Fruit fly (Drosophila melanogaster) whole organism, embryonic: Measurements from ENCODE around the gene CG8292.

ENCODE experiments used
- Awh ChIP-seq: fragments of 200-800 bp; sonication (Bioruptor generic); IDR thresholded peaks from 2 replicates; pipeline ENCODE4, ENCODE4 v1.3.6; 2022; ENCODE audit warnings: missing biosample characterization, missing genetic modification characterization
- CG10543 ChIP-seq: fragments of 200-800 bp; sonication (Bioruptor generic); optimal IDR thresholded peaks from 3 replicates; lab custom pipeline; 2017; ENCODE audit warnings: missing biosample characterization, mild to moderate bottlenecking, missing genetic modification characterization, moderate library complexity
- CG11085 ChIP-seq: fragments of 200-800 bp; sonication (Bioruptor generic); IDR thresholded peaks from 2 replicates; pipeline ENCODE4 v1.3.6; 2022; ENCODE audit warnings: missing biosample characterization, missing genetic modification characterization
- CG13287 ChIP-seq: fragments of 200-800 bp; sonication (Bioruptor generic); IDR thresholded peaks from 2 replicates; pipeline ENCODE4 v1.3.6; 2022; ENCODE audit warnings: missing biosample characterization, missing genetic modification characterization; ENCODE audit not compliant: partially characterized antibody
- CG15011 ChIP-seq: fragments of 200-800 bp; sonication (Bioruptor generic); optimal IDR thresholded peaks from 3 replicates; lab custom pipeline; 2018; ENCODE audit warnings: missing biosample characterization, mild to moderate bottlenecking, missing genetic modification characterization
- CG18262 ChIP-seq: fragments of 200-800 bp; optimal IDR thresholded peaks from 3 replicates; lab custom pipeline; 2019; ENCODE audit warnings: missing biosample characterization, mild to moderate bottlenecking, missing genetic modification characterization, moderate library complexity
- CG2120 ChIP-seq: fragments of 200-800 bp; sonication (Bioruptor generic); optimal IDR thresholded peaks from 3 replicates; lab custom pipeline; 2016; ENCODE audit warnings: missing biosample characterization, missing genetic modification characterization
- CG2199 ChIP-seq: fragments of 200-800 bp; sonication (Bioruptor generic); IDR thresholded peaks from 3 replicates; pipeline ENCODE4 v1.3.6; 2022; ENCODE audit warnings: missing biosample characterization, missing genetic modification characterization
- CG30431 ChIP-seq: fragments of 200-800 bp; sonication (Bioruptor generic); optimal IDR thresholded peaks from 2 replicates; lab custom pipeline; 2017; ENCODE audit warnings: missing biosample characterization, missing genetic modification characterization
- CG31388 ChIP-seq: fragments of 200-800 bp; sonication (Bioruptor generic); optimal IDR thresholded peaks from 2 replicates; lab custom pipeline; 2016; ENCODE audit warnings: missing biosample characterization, missing genetic modification characterization
- CG32532 ChIP-seq: fragments of 200-800 bp; sonication (Bioruptor generic); IDR thresholded peaks from 2 replicates; pipeline ENCODE4 v1.3.6; 2022; ENCODE audit warnings: missing biosample characterization, missing genetic modification characterization
- CG33213 ChIP-seq: fragments of 200-800 bp; sonication (Bioruptor generic); optimal IDR thresholded peaks from 3 replicates; lab custom pipeline; 2016; ENCODE audit warnings: missing biosample characterization, missing genetic modification characterization
- CG34224 ChIP-seq: fragments of 200-800 bp; sonication (Bioruptor generic); IDR thresholded peaks from 3 replicates; pipeline ENCODE4 v1.3.6; 2022; ENCODE audit warnings: missing biosample characterization, missing genetic modification characterization; ENCODE audit not compliant: partially characterized antibody
- CG4360 ChIP-seq: fragments of 200-800 bp; sonication (Bioruptor generic); IDR thresholded peaks from 2 replicates; pipeline ENCODE4 v1.3.6; 2022; ENCODE audit warnings: missing biosample characterization, missing genetic modification characterization
- CG4707 ChIP-seq: fragments of 200-800 bp; sonication (Bioruptor generic); optimal IDR thresholded peaks from 2 replicates; lab custom pipeline; 2018; ENCODE audit warnings: missing biosample characterization, mild to moderate bottlenecking, missing genetic modification characterization, moderate library complexity
- CG4820 ChIP-seq: fragments of 200-800 bp; sonication (Bioruptor generic); optimal IDR thresholded peaks from 3 replicates; lab custom pipeline; 2016; ENCODE audit warnings: missing biosample characterization, missing genetic modification characterization
- CG4854 ChIP-seq: fragments of 200-800 bp; sonication (Bioruptor generic); optimal IDR thresholded peaks from 2 replicates; lab custom pipeline; 2016; ENCODE audit warnings: missing biosample characterization, missing genetic modification characterization, inconsistent platforms
- CG6683 ChIP-seq: fragments of 200-800 bp; sonication (Bioruptor generic); optimal IDR thresholded peaks from 2 replicates; lab custom pipeline; 2017; ENCODE audit warnings: missing biosample characterization, mild to moderate bottlenecking, missing genetic modification characterization, missing genetic modification reagents
- CG8089 ChIP-seq: fragments of 200-800 bp; sonication (Bioruptor generic); optimal IDR thresholded peaks from 3 replicates; lab custom pipeline; 2016; ENCODE audit warnings: missing biosample characterization, missing genetic modification characterization
- HLH3B ChIP-seq: fragments of 200-800 bp; sonication (Bioruptor generic); IDR thresholded peaks from 2 replicates; pipeline ENCODE4 v1.3.6; 2022; ENCODE audit warnings: missing biosample characterization, missing genetic modification characterization
- HLH54F ChIP-seq: fragments of 200-800 bp; sonication (Bioruptor generic); optimal IDR thresholded peaks from 3 replicates; lab custom pipeline; 2016; ENCODE audit warnings: missing biosample characterization, missing genetic modification characterization
- NC2β ChIP-seq: fragments of 200-800 bp; sonication (Bioruptor generic); optimal IDR thresholded peaks from 2 replicates; lab custom pipeline; 2016; ENCODE audit warnings: missing biosample characterization, missing genetic modification characterization
- NK7.1 ChIP-seq: fragments of 200-800 bp; sonication (Bioruptor generic); optimal IDR thresholded peaks from 3 replicates; lab custom pipeline; 2016; ENCODE audit warnings: missing biosample characterization, missing genetic modification characterization
- Neu2 ChIP-seq: fragments of 200-800 bp; sonication (Bioruptor generic); optimal IDR thresholded peaks from 3 replicates; lab custom pipeline; 2016; ENCODE audit warnings: missing biosample characterization, missing genetic modification characterization, borderline replicate concordance
- Sry-δ ChIP-seq: fragments of 200-800 bp; sonication (Bioruptor generic); optimal IDR thresholded peaks from 2 replicates; lab custom pipeline; 2016; ENCODE audit warnings: missing biosample characterization, missing genetic modification characterization
- Taf1 ChIP-seq: fragments of 200-800 bp; sonication (Bioruptor generic); IDR thresholded peaks from 2 replicates; pipeline ENCODE4 v1.3.6; 2022; ENCODE audit warnings: missing biosample characterization, missing genetic modification characterization
- Xrp1 ChIP-seq: fragments of 200-800 bp; sonication (Bioruptor generic); IDR thresholded peaks from 2 replicates; pipeline ENCODE4 v1.3.6; 2022; ENCODE audit warnings: missing biosample characterization, missing genetic modification characterization
- amos ChIP-seq: fragments of 200-800 bp; sonication (Bioruptor generic); IDR thresholded peaks from 2 replicates; pipeline ENCODE4 v1.3.6; 2022; ENCODE audit warnings: missing biosample characterization, missing genetic modification characterization; ENCODE audit not compliant: partially characterized antibody
- cg ChIP-seq: fragments of 200-800 bp; sonication (Bioruptor generic); optimal IDR thresholded peaks from 3 replicates; lab custom pipeline; 2019; ENCODE audit warnings: missing biosample characterization, mild to moderate bottlenecking, missing genetic modification characterization, moderate library complexity
- chm ChIP-seq: fragments of 200-800 bp; sonication (Bioruptor generic); IDR thresholded peaks from 2 replicates; pipeline ENCODE4 v1.3.6; 2022; ENCODE audit warnings: missing biosample characterization, missing genetic modification characterization
- dm ChIP-seq: fragments of 200-800 bp; sonication (Bioruptor generic); optimal IDR thresholded peaks from 3 replicates; lab custom pipeline; 2016; ENCODE audit warnings: missing biosample characterization, missing genetic modification characterization
- dpn ChIP-seq, 2 experiments: fragments of 200-800 bp; sonication (Bioruptor generic); optimal IDR thresholded peaks; 3 replicates each; lab custom pipeline; 2016; ENCODE audit warnings: missing biosample characterization in 2 of 2, missing genetic modification characterization in 2 of 2
- esg ChIP-seq: fragments of 200-800 bp; sonication (Bioruptor generic); conservative IDR thresholded peaks from 2 replicates; pipeline ENCODE4 v1.3.6; 2022; ENCODE audit warnings: missing biosample characterization, missing genetic modification characterization
- ewg ChIP-seq: fragments of 200-800 bp; sonication (Bioruptor generic); optimal IDR thresholded peaks from 3 replicates; lab custom pipeline; 2017; ENCODE audit warnings: mild to moderate bottlenecking, missing biosample characterization, missing genetic modification reagents, missing genetic modification characterization
- exex ChIP-seq: fragments of 200-800 bp; sonication (Bioruptor generic); optimal IDR thresholded peaks from 4 replicates; lab custom pipeline; 2018; ENCODE audit warnings: missing biosample characterization, mild to moderate bottlenecking, missing genetic modification characterization, moderate library complexity
- fd3F ChIP-seq: fragments of 200-800 bp; sonication (Bioruptor generic); optimal IDR thresholded peaks from 2 replicates; lab custom pipeline; 2018; ENCODE audit warnings: missing biosample characterization, mild to moderate bottlenecking, missing genetic modification characterization, moderate library complexity
- fd96Cb ChIP-seq: fragments of 200-800 bp; sonication (Bioruptor generic); optimal IDR thresholded peaks from 2 replicates; lab custom pipeline; 2018; ENCODE audit warnings: missing biosample characterization, mild to moderate bottlenecking, missing genetic modification characterization, moderate library complexity
- grn ChIP-seq: fragments of 200-800 bp; sonication (Bioruptor generic); optimal IDR thresholded peaks from 3 replicates; lab custom pipeline; 2017; ENCODE audit warnings: missing biosample characterization, missing genetic modification characterization
- jigr1 ChIP-seq: fragments of 200-800 bp; sonication (Bioruptor generic); IDR thresholded peaks from 3 replicates; pipeline ENCODE4 v1.3.6; 2022; ENCODE audit warnings: missing biosample characterization, missing genetic modification characterization
- kah ChIP-seq: fragments of 200-800 bp; sonication (Bioruptor generic); optimal IDR thresholded peaks from 2 replicates; lab custom pipeline; 2018; ENCODE audit warnings: missing biosample characterization, mild to moderate bottlenecking, missing genetic modification characterization
- klu ChIP-seq: fragments of 200-800 bp; sonication (Bioruptor generic); IDR thresholded peaks from 2 replicates; pipeline ENCODE4 v1.3.6; 2022; ENCODE audit warnings: missing biosample characterization, missing genetic modification characterization
- nerfin-2 ChIP-seq: fragments of 200-800 bp; sonication (Bioruptor generic); IDR thresholded peaks from 2 replicates; pipeline ENCODE4 v1.3.6; 2022; ENCODE audit warnings: missing biosample characterization, missing genetic modification characterization; ENCODE audit not compliant: partially characterized antibody
- p53 ChIP-seq: fragments of 200-800 bp; sonication (Bioruptor generic); optimal IDR thresholded peaks from 2 replicates; lab custom pipeline; 2016; ENCODE audit warnings: missing biosample characterization, missing genetic modification characterization
- pan ChIP-seq, 4 experiments: fragments of >200 bp in 3 of 4; fragments of 200-800 bp in 1 of 4; sonication (Bioruptor generic) in 1 of 4; optimal IDR thresholded peaks in 3 of 4; IDR thresholded peaks in 1 of 4; 2 replicates each; pipeline versions ENCODE4 v1.3.6 to Lab custom; 2017 to 2022; ENCODE audit warnings: missing biosample characterization in 2 of 4, missing genetic modification characterization in 2 of 4, mixed read lengths in 1 of 4
- sens ChIP-seq: fragments of 200-800 bp; sonication (Bioruptor generic); peaks from one replicate; lab custom pipeline; 2016; ENCODE audit warnings: missing biosample characterization, missing genetic modification characterization
- sim ChIP-seq: fragments of 200-800 bp; sonication (Bioruptor generic); IDR thresholded peaks from 2 replicates; pipeline ENCODE4 v1.3.6; 2022; ENCODE audit warnings: missing biosample characterization, missing genetic modification characterization
- sima ChIP-seq: fragments of 200-800 bp; sonication (Bioruptor generic); optimal IDR thresholded peaks from 2 replicates; lab custom pipeline; 2016; ENCODE audit warnings: missing biosample characterization, missing genetic modification characterization
- vvl ChIP-seq: fragments of 200-800 bp; sonication (Bioruptor generic); IDR thresholded peaks from 2 replicates; pipeline ENCODE4 v1.3.6; 2022; ENCODE audit warnings: missing biosample characterization, missing genetic modification characterization
- wdn ChIP-seq: fragments of 200-800 bp; sonication (Bioruptor generic); IDR thresholded peaks from 2 replicates; pipeline ENCODE4 v1.3.6; 2022; ENCODE audit warnings: missing biosample characterization, missing genetic modification characterization
- zfh1 ChIP-seq: fragments of 200-800 bp; sonication (Bioruptor generic); IDR thresholded peaks from 3 replicates; pipeline ENCODE4 v1.3.6; 2022; ENCODE audit warnings: missing biosample characterization, missing genetic modification characterization

The CG8292 gene

dm6 chr2L:8204996-8205567, 12.7 kb downstream of the CG8292 start, which contains the start of gene SLC5A11 (continued):
- peak; percentile 85 for TF ChIP-seq exex (tag; lab: Kevin White, UChicago)
- TF ChIP-seq CG32532 = peak; percentile 98
- TF ChIP-seq CG18262 (tag; lab: Kevin White, UChicago) = peak; percentile 96
- peak; percentile 97 for TF ChIP-seq NK7.1
- TF ChIP-seq CG11085 (GFP tag; lab: Robert Waterston, UW) = peak; percentile 94
- TF ChIP-seq CG10543 = peak; percentile 95
- peak; percentile 84 for TF ChIP-seq sens (GFP tag; lab: Kevin White, UChicago)
- peak; percentile 54 for TF ChIP-seq NC2β (GFP tag; lab: Kevin White, UChicago)
- TF ChIP-seq sim = peak; percentile 94
- peak; percentile 99 for TF ChIP-seq vvl (GFP tag; lab: Robert Waterston, UW)
- peak; percentile 78 for TF ChIP-seq CG4360 (GFP tag; lab: Robert Waterston, UW)
- TF ChIP-seq Sry-δ (GFP tag; lab: Kevin White, UChicago) = peak; percentile 75
- peak; percentile 99 for TF ChIP-seq CG4820 (GFP tag; lab: Kevin White, UChicago)
- TF ChIP-seq CG4707 = peak; percentile 81
- TF ChIP-seq jigr1 (GFP tag; lab: Robert Waterston, UW) = peak; percentile 98
- peak; percentile 71 for TF ChIP-seq fd3F (GFP tag; lab: Kevin White, UChicago)
- peak; percentile 80 for TF ChIP-seq Neu2 (GFP tag; lab: Kevin White, UChicago)
- TF ChIP-seq p53 = peak; percentile 88
- TF ChIP-seq dpn (GFP tag; optimal IDR thresholded peaks at IDR 0.05; lab: Kevin White, UChicago) = peak; percentile 99
- peak; percentile 96 for TF ChIP-seq sima (GFP tag; lab: Kevin White, UChicago)
- peak; percentile 97 for TF ChIP-seq Xrp1 (GFP tag; lab: Robert Waterston, UW)
- TF ChIP-seq dm (GFP tag; lab: Kevin White, UChicago) = peak; percentile 70
- TF ChIP-seq CG15011 = peak; percentile 95
- TF ChIP-seq CG4854 (GFP tag; lab: Kevin White, UChicago) = peak; percentile 99
- peak; percentile 94 for TF ChIP-seq klu
- TF ChIP-seq esg (GFP tag; lab: Robert Waterston, UW) = peak; percentile 97
- TF ChIP-seq pan (optimal IDR thresholded peaks at IDR 0.05; lab: Kevin White, UChicago) = no peak
- TF ChIP-seq pan (GFP tag; optimal IDR thresholded peaks at IDR 0.05 in 1 of 2, IDR thresholded peaks at IDR 0.05 in 1 of 2) = peak in 1 of 2 experiments; percentile 98
- TF ChIP-seq Awh (GFP tag; lab: Robert Waterston, UW) = peak; percentile 97
- peak; percentile 95 for TF ChIP-seq CG2120 (GFP tag; lab: Kevin White, UChicago)
- peak; percentile 99 for TF ChIP-seq CG31388 (GFP tag; lab: Kevin White, UChicago)
- TF ChIP-seq CG13287 (GFP tag; lab: Robert Waterston, UW) = no peak; the same call in 1 of the 2 replicates
- TF ChIP-seq grn (GFP tag; lab: Kevin White, UChicago) = peak; percentile 97
- TF ChIP-seq CG8089 (GFP tag; lab: Kevin White, UChicago) = peak; percentile 31
- TF ChIP-seq Taf1 (GFP tag; lab: Robert Waterston, UW) = peak; percentile 99
- TF ChIP-seq zfh1 (GFP tag; lab: Robert Waterston, UW) = peak; percentile 94
- no peak for TF ChIP-seq CG34224
- TF ChIP-seq cg (GFP tag; lab: Kevin White, UChicago) = peak; percentile 68
- TF ChIP-seq chm (GFP tag; lab: Robert Waterston, UW) = peak; percentile 98
- TF ChIP-seq kah (GFP tag; lab: Kevin White, UChicago) = peak; percentile 89
- TF ChIP-seq HLH54F (GFP tag; lab: Kevin White, UChicago) = peak; percentile 76
- TF ChIP-seq HLH3B (GFP tag; lab: Robert Waterston, UW) = peak; percentile 99
- TF ChIP-seq CG2199 (GFP tag; lab: Robert Waterston, UW) = peak; percentile 91
- TF ChIP-seq CG33213 = peak; percentile 96
- TF ChIP-seq CG6683 (GFP tag; lab: Kevin White, UChicago) = peak; percentile 95
- peak; percentile 83 for TF ChIP-seq ewg
- TF ChIP-seq wdn = peak; percentile 82
- TF ChIP-seq CG30431 (GFP tag; lab: Kevin White, UChicago) = peak; percentile 23
- no peak for TF ChIP-seq nerfin-2 (GFP tag; lab: Robert Waterston, UW)
- no peak; the same call in 1 of the 2 replicates for TF ChIP-seq amos (GFP tag; lab: Robert Waterston, UW)
- TF ChIP-seq fd96Cb (tag; lab: Kevin White, UChicago) = peak; percentile 99
